Worm (Caenorhabditis elegans): Measurements from ENCODE around the gene fce-2.

The fce-2 gene

ce11 chrV:20425183-20425400, at the start of gene fce-2, which contains the start of gene F48F5.8:
Gene fce-2 (plus strand): TSS chrV:20425301.
Gene F48F5.8 (plus strand): TSS chrV:20425342.
- no peak for TF ChIP-seq unc-62 (GFP tag; optimal IDR thresholded peaks at IDR 0.05)
- no peak for TF ChIP-seq ceh-63 (GFP tag; optimal IDR thresholded peaks at IDR 0.05)

- TF ChIP-seq fos-1 (tag; optimal IDR thresholded peaks at IDR 0.05) (no peak), fkh-4 (tag; optimal IDR thresholded peaks at IDR 0.05; ENCODE audit: borderline replicate concordance) (no peak), ets-5 (GFP tag; IDR thresholded peaks at IDR 0.05) (no peak), unc-98 (GFP tag; IDR thresholded peaks at IDR 0.05) (no peak), nhr-76 (tag; optimal IDR thresholded peaks at IDR 0.05) (no peak), ceh-8 (GFP tag; optimal IDR thresholded peaks at IDR 0.05) (no peak), vab-15 (tag; optimal IDR thresholded peaks at IDR 0.05) (no peak), lir-3 (tag; optimal IDR thresholded peaks at IDR 0.05; ENCODE audit: poor library complexity) (no peak), swsn-7 (tag; optimal IDR thresholded peaks at IDR 0.05) (no peak), Y116A8C.19 (tag; optimal IDR thresholded peaks at IDR 0.05; ENCODE audit: borderline replicate concordance) (no peak), tbx-2 (tag; optimal IDR thresholded peaks at IDR 0.05) (no peak)
Observed at ce11 chrV:20376070-20376469, 49.0 kb upstream of the fce-2 start.

- no peak for TF ChIP-seq nhr-90 (tag; optimal IDR thresholded peaks at IDR 0.05; ENCODE audit: poor library complexity)
- no peak for TF ChIP-seq ets-5 (GFP tag; IDR thresholded peaks at IDR 0.05)
- TF ChIP-seq mef-2 (tag; optimal IDR thresholded peaks at IDR 0.05): no peak
- peak; percentile 54 for TF ChIP-seq blmp-1 (tag; optimal IDR thresholded peaks at IDR 0.05)
- TF ChIP-seq sptf-1 (tag; optimal IDR thresholded peaks at IDR 0.05): no peak
- peak; percentile 5 for TF ChIP-seq nhr-85 (tag)
- no peak for TF ChIP-seq nhr-28 (tag; optimal IDR thresholded peaks at IDR 0.05)
- TF ChIP-seq ceh-82 (tag; optimal IDR thresholded peaks at IDR 0.05): peak in 1 of 3 experiments; percentile 22
- no peak for TF ChIP-seq lin-39 (tag; optimal IDR thresholded peaks at IDR 0.05)
- TF ChIP-seq tlp-1 (tag; optimal IDR thresholded peaks at IDR 0.05): no peak
- TF ChIP-seq lin-35 (GFP tag; optimal IDR thresholded peaks at IDR 0.05): peak in 1 of 2 experiments; percentile 28
- TF ChIP-seq mdl-1 (tag; optimal IDR thresholded peaks at IDR 0.05): peak in 1 of 2 experiments; percentile 11
- peak; percentile 7 to 50 for TF ChIP-seq efl-1 (optimal IDR thresholded peaks at IDR 0.05)
- TF ChIP-seq efl-1 (GFP tag; optimal IDR thresholded peaks at IDR 0.05 in 1 of 2): peak in 1 of 2 experiments; percentile 92
- TF ChIP-seq mab-9 (GFP tag; IDR thresholded peaks at IDR 0.05): no peak
- peak; percentile 36 for TF ChIP-seq mep-1 (tag; optimal IDR thresholded peaks at IDR 0.05)
- TF ChIP-seq dpl-1 (GFP tag; optimal IDR thresholded peaks at IDR 0.05): peak in 1 of 3 experiments; percentile 17
- TF ChIP-seq nhr-237 (tag; optimal IDR thresholded peaks at IDR 0.05): no peak
- no peak for TF ChIP-seq egl-27 (tag; optimal IDR thresholded peaks at IDR 0.05)
- no peak for TF ChIP-seq unc-86 (tag; optimal IDR thresholded peaks at IDR 0.05)
- TF ChIP-seq nhr-47 (tag; optimal IDR thresholded peaks at IDR 0.05): peak; percentile 1
- TF ChIP-seq lsy-2 (tag; optimal IDR thresholded peaks at IDR 0.05): no peak
- no peak for TF ChIP-seq nhr-71 (tag; optimal IDR thresholded peaks at IDR 0.05)
- no peak for TF ChIP-seq nhr-77 (tag; optimal IDR thresholded peaks at IDR 0.05)
Observed at ce11 chrV:20380320-20380719, 44.8 kb upstream of the fce-2 start, which contains the start of gene K02E2.6. Gene K02E2.6 (plus strand): TSS chrV:20380561.

ce11 chrV:20383065-20383609, 42.0 kb upstream of the fce-2 start, which contains the start of gene K02E2.11:
Gene K02E2.11 (plus strand): TSS chrV:20383315.
- no peak for TF ChIP-seq aly-2 (tag; optimal IDR thresholded peaks at IDR 0.05)
- TF ChIP-seq blmp-1 (tag; optimal IDR thresholded peaks at IDR 0.05): peak; percentile 51
- TF ChIP-seq tbx-2 (tag; optimal IDR thresholded peaks at IDR 0.05): peak; percentile 36
- TF ChIP-seq xbp-1 (tag; optimal IDR thresholded peaks at IDR 0.05): peak; percentile 38
- TF ChIP-seq ceh-63 (GFP tag; optimal IDR thresholded peaks at IDR 0.05): no peak
- TF ChIP-seq ceh-88 (GFP tag; IDR thresholded peaks at IDR 0.05): no peak
- no peak for TF ChIP-seq vab-15 (tag; optimal IDR thresholded peaks at IDR 0.05)
- peak in 2 of 3 experiments; percentile 51 to 52 for TF ChIP-seq ceh-82 (tag; optimal IDR thresholded peaks at IDR 0.05)
- peak; percentile 7 for TF ChIP-seq irx-1 (tag; optimal IDR thresholded peaks at IDR 0.05)
- peak; percentile 38 for TF ChIP-seq fos-1 (tag; optimal IDR thresholded peaks at IDR 0.05)
- peak in 1 of 2 experiments; percentile 59 for TF ChIP-seq mdl-1 (tag; optimal IDR thresholded peaks at IDR 0.05)
- TF ChIP-seq skn-1 (tag; optimal IDR thresholded peaks at IDR 0.05): peak; percentile 57
- TF ChIP-seq efl-1 (optimal IDR thresholded peaks at IDR 0.05): peak; percentile 40 to 78
- peak in 1 of 2 experiments; percentile 19 for TF ChIP-seq efl-1 (GFP tag; optimal IDR thresholded peaks at IDR 0.05 in 1 of 2)
- peak; percentile 28 for TF ChIP-seq dsc-1 (tag; optimal IDR thresholded peaks at IDR 0.05)
- TF ChIP-seq nhr-237 (tag; optimal IDR thresholded peaks at IDR 0.05): no peak
- peak; percentile 19 for TF ChIP-seq snpc-4 (tag; optimal IDR thresholded peaks at IDR 0.05)
- no peak for TF ChIP-seq nhr-47 (tag; optimal IDR thresholded peaks at IDR 0.05)
- peak; percentile 62 for TF ChIP-seq nhr-71 (tag; optimal IDR thresholded peaks at IDR 0.05)
- no peak for TF ChIP-seq hlh-17 (GFP tag; optimal IDR thresholded peaks at IDR 0.05; ENCODE audit: borderline replicate concordance)
- no peak for TF ChIP-seq ama-1 (optimal IDR thresholded peaks at IDR 0.05)
- peak; percentile 41 for TF ChIP-seq mep-1 (tag; optimal IDR thresholded peaks at IDR 0.05)
- TF ChIP-seq alr-1 (tag; optimal IDR thresholded peaks at IDR 0.05; ENCODE audit: borderline replicate concordance): no peak
- no peak for TF ChIP-seq lin-15B (tag; optimal IDR thresholded peaks at IDR 0.05)
